Fruit fly (Drosophila melanogaster) ovary, adult (tissue): ENCODE results near the gene Taf1.

Experiments used
- CG17801 ChIP-seq: fragments of 200-800 bp; optimal IDR thresholded peaks from 2 replicates; lab custom pipeline; 2019; ENCODE audit warnings: missing biosample characterization, mild to moderate bottlenecking, missing genetic modification characterization, moderate library complexity; ENCODE audit not compliant: partially characterized antibody

Taf1 gene

DNA sequence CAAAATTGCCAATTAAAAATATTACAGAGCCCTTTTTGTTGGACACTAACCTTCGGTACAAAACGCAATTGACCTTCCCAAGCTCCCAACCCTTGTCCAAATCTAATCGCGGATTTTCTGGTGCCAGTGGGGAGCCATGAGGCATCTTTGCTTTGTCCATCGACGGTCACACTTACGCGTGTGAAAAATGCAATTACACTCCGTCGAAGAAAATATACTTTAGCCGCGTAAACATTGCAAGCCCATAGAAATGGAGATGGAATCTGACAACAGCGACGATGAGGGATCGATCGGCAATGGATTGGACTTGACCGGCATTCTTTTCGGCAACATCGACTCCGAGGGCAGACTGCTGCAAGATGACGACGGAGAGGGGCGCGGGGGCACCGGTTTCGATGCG is at the start of gene Taf1:
Gene Taf1 (plus strand): TSS at position 150 of the 400 bp plus-strand sequence.
- no peak for TF ChIP-seq CG17801 (GFP tag; lab: Kevin White, UChicago)

DNA sequence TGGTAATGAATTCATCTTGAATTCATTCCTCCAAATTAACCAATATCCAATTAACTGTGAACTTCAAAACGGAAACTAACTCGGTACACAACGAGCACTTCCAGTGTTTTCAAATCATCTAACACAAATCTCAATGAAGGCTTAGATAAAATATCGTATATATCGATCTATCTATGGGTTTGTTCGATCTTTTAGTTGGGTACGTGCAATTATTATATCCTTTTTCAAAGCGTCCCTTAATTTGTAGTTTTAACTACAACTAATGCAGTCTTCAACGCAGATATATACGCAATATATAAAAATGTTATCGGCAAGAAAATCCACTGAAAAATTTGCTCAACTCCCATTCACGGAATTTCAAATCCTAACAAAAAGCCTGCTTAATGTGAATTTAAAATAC is 48.8 kb upstream of the Taf1 start, which contains the start of gene CG1138:
Gene CG1138 (minus strand): TSS at position 101 of the 400 bp plus-strand sequence.
- no peak for TF ChIP-seq CG17801 (GFP tag; lab: Kevin White, UChicago)

DNA sequence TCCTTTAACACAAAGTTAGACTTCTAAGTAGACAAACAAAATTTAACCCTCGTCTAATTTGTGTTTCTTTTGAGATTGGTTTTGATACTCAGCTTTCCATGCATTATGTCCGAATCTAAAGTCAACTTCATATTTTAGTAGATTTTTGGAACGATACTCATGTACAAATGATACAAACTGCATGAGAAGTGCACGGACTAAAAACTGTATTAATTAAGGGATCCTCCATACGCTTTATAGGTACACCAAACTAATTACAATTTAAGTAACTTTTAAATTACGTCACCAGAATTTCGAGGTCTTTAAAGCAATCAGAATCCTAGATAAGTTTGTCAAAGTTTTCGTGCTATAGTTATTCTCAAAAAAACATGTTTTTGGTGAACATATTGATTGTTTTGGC is 45.7 kb upstream of the Taf1 start, which contains the start of gene CG31482:
Gene CG31482 (plus strand): TSS at position 301 of the 400 bp plus-strand sequence.
- no peak for TF ChIP-seq CG17801 (GFP tag; lab: Kevin White, UChicago)

DNA sequence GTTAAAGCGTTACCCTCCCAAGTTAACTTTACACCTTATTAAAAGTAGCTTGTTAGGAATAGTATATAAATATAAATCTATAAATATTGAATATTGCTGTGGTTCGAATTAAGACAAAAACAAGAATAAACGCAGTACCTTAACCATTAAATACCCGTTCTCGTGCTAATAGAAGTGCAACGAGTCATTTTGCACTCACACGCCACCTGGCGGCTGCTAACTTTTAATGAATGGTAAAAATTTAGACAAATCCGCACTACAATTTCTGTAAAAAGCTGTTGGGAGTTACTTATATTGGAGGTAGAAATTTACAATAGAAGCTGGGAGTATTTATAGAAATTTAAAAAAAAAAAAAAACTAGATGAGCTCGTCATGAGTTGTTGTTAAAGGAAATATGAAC is 41.5 kb upstream of the Taf1 start:
- TF ChIP-seq CG17801 (GFP tag; lab: Kevin White, UChicago): no peak

DNA sequence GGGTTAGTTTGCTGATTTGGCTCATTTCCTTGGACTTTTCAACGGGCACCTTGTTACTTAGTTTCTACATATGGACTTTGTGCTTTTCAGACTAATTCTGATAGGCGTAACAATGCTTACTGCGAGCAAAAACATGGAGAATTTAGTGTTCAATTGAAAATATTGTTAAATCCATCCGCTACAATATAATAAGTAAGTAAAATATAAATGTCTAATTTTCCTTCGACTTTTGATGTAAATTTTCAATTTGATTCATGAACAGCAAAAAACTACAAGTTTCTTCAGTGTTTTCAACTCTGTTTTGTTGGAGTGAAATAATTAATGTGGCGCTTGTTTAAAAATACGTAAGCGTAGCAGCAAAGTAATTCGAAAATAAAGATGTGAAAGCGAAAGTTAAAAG is 37.9 kb upstream of the Taf1 start, which contains the start of gene glob2:
Gene glob2 (minus strand): TSS at position 101 of the 400 bp plus-strand sequence.
- no peak for TF ChIP-seq CG17801 (GFP tag; lab: Kevin White, UChicago)

DNA sequence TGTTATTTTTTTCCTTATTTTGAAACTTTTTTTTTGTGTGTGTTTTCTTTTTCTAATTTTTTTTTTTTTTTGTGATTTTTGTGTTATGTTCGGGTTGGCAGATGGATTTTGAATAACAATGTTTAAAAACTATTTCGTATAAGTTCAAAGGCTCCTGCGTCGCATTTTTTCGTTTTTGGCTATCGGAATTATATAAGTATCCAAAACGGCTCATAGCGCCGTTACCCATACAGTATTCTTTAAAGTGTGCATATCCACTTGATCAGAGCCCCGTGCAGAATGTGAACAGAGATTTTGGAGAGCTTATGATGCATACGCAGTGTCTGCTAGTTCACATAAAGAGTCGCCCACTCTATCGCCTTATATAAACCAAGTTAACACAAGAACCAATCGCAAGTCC is 18.9 kb upstream of the Taf1 start, which contains the start of gene sowi:
Gene sowi (minus strand): TSS at position 101 of the 400 bp plus-strand sequence.
- no peak for TF ChIP-seq CG17801 (GFP tag; lab: Kevin White, UChicago)

DNA sequence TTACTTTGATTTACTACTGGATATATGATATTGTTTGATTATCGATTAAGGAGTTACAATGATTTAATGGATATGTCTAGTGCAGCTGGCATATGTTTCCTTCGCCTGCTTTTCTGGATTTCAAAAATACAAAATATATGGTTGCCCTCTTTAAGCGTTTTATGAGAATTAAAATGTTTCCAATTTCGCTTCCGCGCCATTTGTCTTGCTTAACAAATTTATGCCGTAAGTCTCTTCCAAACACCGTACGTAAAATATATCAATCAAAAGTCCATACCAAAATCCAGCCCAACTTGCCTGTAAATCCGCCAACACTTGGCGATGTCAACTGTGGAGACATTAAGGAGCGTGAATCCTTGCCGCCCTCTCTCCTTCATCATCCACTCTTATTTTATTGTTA is 17.5 kb upstream of the Taf1 start, which contains the start of gene CG15177:
Gene CG15177 (minus strand): TSS at position 101 of the 400 bp plus-strand sequence.
- TF ChIP-seq CG17801 (GFP tag; lab: Kevin White, UChicago): no peak

DNA sequence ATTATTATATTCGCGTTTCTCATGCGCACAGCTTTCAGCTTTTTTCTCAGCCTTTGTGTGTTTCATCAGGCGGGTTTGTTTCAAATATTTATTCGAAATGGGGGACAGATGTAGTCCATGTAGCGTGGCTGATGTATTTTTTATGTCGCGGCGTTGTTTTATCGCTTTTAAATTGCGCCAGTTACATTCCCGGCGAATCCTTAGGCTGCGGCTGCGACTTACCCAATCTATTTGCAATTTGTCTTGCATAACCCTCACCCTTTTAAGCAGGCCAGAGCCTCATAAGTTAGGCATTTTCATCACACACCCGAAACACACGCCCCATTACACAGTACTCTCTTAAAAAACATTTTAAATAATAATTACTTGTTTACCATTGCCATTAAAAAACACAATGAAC is 16.8 kb upstream of the Taf1 start, which contains the start of gene sunz:
Gene sunz (plus strand): TSS at position 301 of the 400 bp plus-strand sequence.
- no peak for TF ChIP-seq CG17801 (GFP tag; lab: Kevin White, UChicago)

DNA sequence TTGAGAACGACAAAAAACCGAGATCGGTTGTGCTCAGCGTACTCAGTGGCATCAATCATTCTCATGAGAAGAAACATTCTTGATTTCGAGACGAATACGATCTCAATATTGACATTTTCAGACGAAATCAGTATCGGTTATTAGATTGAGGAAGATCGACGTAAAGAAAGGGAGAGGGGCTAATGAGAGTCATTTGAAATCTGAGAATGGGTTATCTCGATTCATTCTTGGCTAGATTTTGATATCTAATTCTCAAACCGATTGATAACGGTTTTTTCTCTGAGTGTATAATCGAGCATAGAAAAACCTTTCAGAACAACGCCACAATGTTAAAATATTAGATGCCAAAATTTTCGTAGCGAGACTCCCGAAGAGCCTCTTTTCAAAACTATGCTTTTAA is 5.8 kb upstream of the Taf1 start, which contains the start of gene CG31286:
Gene CG31286 (plus strand): TSS at position 301 of the 400 bp plus-strand sequence.
- no peak for TF ChIP-seq CG17801 (GFP tag; lab: Kevin White, UChicago)

DNA sequence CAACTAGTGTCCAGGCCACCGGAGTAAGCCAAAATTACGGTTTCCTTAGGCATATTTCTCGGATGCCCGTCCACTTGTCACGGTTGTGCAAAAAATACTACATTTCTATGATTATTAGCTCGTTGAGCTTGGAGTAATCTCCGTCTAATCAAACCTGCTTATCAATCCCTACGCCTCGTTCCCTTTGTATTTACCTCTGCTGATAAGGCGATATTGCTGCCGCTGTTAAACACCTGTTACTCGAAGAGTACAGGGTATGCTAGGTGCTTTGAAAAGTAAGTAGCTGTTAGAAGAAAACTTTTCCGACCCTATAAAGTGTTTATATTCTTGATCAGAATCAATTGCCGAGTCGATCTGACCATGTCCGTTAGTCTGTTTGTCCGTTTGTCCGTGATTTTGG is 2.4 kb upstream of the Taf1 start, which contains the start of gene Ass:
Gene Ass (minus strand): TSS at position 101 of the 400 bp plus-strand sequence.
- TF ChIP-seq CG17801 (GFP tag; lab: Kevin White, UChicago): no peak

DNA sequence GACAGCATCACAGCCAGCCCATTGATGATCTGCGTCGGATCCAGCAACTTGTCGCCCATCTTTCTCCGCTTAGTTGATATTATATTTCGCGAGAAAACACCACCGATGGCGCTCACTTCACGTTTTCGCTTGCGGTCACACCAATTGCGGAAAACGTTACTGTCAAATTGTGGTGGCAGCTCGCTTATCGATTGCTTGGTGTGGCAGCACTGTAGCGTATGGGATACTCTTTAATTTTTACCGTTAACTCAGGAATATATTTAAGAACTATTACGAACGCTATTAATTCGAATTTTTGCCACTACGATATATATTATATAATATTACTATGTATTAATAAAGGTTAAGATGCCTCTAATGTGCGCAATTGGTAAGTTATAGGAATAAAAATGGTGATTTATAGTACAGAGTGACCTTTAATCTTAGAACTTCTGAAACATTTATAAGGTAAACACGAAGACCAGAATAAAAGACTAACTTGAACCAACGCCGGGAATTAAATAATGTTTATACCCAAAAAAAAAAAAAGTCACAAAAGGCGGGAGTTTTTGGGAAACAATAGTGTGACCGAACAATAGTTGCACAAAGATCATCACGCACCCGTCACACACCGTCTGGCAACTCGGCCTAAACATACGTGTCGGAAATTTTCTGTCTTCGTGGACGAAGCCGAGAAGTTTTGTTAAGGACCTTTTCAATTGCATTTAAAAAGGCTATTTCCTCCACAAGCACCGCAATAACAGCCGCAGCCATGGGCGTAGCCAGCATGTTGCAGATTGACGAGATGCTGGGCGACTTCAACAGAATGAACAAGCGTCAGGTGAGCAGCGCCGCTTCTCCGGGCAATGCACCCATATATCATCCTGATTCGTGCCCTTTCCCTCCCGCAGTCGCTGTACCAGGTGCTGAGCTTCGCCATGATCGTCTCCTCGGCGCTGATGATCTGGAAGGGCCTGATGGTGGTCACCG is 10.9 kb downstream of the Taf1 start, which contains the start of the genes CG1307 and twr:
Gene CG1307 (minus strand): TSS at position 165 of the 969 bp plus-strand sequence.
Gene twr (plus strand): TSS at position 605 of the 969 bp plus-strand sequence.
- TF ChIP-seq CG17801 (GFP tag; lab: Kevin White, UChicago): no peak

DNA sequence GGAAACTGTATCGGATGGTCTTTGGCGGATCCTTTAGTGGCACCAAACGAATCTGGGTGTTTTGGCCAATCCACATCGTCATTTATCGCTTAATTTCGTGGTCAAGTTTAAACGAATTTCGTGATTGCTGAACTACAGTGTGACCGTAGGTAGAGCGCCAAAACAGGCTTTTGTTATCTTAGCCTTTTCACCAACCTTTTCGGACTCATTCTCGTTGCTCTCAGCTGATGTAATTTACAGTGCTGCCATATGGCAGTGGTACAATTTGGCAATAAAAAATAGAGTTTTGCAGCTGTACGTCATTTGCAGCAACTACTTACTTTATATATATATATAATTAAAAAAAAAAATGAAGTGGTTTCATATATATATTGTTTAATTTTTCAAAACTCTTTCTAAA is 13.3 kb downstream of the Taf1 start, which contains the start of gene agt:
Gene agt (minus strand): TSS at position 160 of the 400 bp plus-strand sequence.
- no peak for TF ChIP-seq CG17801 (GFP tag; lab: Kevin White, UChicago)

DNA sequence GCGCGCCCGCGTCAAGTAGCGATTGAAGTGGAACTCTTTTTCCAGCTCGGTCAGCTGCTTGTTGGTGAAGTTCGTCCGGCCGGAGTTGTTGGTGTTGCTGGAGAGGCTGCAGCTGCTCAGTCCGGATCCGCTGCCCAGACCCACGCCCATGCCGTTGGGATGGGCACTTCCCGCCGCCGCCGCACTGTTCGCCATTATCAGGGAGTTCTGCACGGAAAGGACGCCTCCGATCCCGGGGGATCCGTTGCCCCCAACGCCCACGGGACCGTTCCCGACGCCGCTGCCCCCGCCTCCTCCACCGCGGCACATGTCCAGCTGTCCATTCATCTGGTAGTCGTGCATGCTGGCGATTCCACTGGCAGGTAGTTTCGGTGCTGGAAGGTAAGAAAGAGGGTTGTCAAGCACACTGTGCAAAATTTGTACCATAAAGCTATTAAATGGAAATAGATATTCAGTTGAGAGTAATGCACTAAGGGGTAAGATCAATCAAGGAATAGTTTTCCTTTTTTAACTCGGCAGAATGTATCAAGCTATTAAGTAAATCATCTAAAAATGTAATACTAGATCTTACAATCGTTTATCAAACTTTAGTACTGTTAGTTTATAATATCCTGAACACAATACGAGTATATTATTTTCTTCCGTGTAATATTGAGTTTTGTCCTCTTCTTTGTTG is 16.1 kb downstream of the Taf1 start:
- TF ChIP-seq CG17801 (GFP tag; lab: Kevin White, UChicago): no peak

DNA sequence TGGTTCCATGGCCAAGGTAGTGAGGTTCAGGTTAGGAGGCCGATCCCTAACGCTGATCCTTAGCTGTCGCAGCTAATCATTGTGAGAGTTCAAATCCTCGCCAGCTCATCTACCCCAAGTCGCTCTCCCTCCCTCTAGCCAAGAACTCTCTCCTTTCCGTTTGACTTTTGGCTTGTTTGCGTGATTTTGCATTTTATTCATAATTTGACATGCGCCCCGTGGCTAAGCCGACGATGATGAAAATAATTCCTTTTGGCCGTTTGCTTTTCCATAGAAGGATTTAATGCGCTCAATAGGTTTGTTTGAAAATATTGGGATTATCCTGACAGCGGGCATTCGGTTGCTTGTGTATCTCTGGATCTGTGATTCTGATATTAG is 16.6 kb downstream of the Taf1 start:
- no peak for TF ChIP-seq CG17801 (GFP tag; lab: Kevin White, UChicago)
